Fruit fly (Drosophila melanogaster): Measurements from ENCODE around the gene Polr2L.
A peak's percentile ranks its signal among the peaks of the same experiment; 100 is the strongest.

Gene Polr2L

DNA sequence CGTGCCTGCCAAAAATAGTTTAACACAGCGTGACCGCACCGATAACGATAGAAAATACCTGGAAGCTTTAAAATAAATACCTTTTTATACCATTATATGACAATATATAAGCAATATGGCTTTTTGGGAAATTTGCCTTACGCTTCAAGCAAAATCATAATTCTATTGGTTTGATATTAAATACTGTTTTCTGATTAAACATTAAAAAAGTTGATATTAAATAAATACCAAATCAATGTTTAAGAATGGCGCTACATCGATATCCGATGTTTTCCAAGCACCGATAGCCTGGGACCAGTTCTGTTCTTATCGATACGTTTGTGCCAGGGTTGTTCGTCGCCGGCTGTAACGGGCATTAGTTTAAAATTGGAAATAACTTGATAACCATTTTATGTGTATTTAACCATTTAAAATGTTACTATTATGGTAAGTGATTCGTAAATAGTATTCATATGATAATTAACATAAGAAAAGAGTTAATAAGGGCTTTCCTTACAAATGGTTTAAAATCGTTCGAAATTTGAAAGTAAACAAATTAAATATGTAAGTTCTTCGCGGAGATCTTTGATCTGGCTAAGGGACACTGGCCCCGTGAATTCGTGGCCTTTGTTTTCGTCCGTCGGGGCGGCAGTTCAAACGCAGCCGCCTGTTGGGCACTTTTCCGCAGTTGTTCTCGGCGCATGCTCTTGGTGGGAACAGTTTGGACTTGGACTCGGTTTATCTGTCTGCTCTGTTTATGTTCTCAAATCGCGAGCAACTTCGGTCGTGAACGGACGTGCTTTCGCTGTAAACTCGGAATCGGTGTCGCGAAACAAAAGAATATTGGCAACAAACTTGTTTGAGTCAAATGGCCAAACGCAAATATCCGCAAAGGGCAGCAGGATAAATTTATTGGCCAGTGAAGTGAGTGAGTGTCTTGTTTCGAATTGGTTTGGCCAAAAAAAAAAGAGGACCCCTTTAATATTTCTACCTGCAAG lies 2.3 kb downstream of the Polr2L start, which contains the start of the genes CG13630 and tok (continued):
- TF ChIP-seq CG32532 (GFP tag; IDR thresholded peaks at IDR 0.05), result no peak
- TF ChIP-seq cwo (GFP tag; optimal IDR thresholded peaks at IDR 0.05), result no peak
- TF ChIP-seq zen2 (GFP tag; IDR thresholded peaks at IDR 0.05; ENCODE audit: partially characterized antibody), result peak; percentile 41; the same call in 1 of the 3 replicates
- TF ChIP-seq CG7963 (GFP tag; IDR thresholded peaks at IDR 0.05; ENCODE audit: partially characterized antibody), result peak; percentile 76
- TF ChIP-seq inv (GFP tag; IDR thresholded peaks at IDR 0.05; ENCODE audit: partially characterized antibody), result peak; percentile 69
- TF ChIP-seq shn (GFP tag; optimal IDR thresholded peaks at IDR 0.05), result no peak
- no peak for TF ChIP-seq CG9876 (GFP tag; optimal IDR thresholded peaks at IDR 0.05)
- peak; percentile 77 for TF ChIP-seq Dll (GFP tag; IDR thresholded peaks at IDR 0.05; ENCODE audit: partially characterized antibody)
- no peak for TF ChIP-seq NfI (GFP tag; optimal IDR thresholded peaks at IDR 0.05)
- TF ChIP-seq sens (GFP tag), result peak; percentile 66
- TF ChIP-seq Sry-β (GFP tag; optimal IDR thresholded peaks at IDR 0.05), result no peak
- peak; percentile 80 for TF ChIP-seq bbx (GFP tag; IDR thresholded peaks at IDR 0.05; ENCODE audit: partially characterized antibody)
- peak; percentile 54 for TF ChIP-seq trem (tag; optimal IDR thresholded peaks at IDR 0.05)
- TF ChIP-seq Asciz (GFP tag; optimal IDR thresholded peaks at IDR 0.05), result no peak
- TF ChIP-seq Gsc (GFP tag; IDR thresholded peaks at IDR 0.05), result no peak
- no peak for TF ChIP-seq Oaz (GFP tag; IDR thresholded peaks at IDR 0.05)
- TF ChIP-seq CG12071 (GFP tag; optimal IDR thresholded peaks at IDR 0.05), result no peak
- no peak for TF ChIP-seq CG9437 (GFP tag; optimal IDR thresholded peaks at IDR 0.05)
- TF ChIP-seq CG13287 (GFP tag; IDR thresholded peaks at IDR 0.05; ENCODE audit: partially characterized antibody), result peak; percentile 76
- TF ChIP-seq Sry-δ (GFP tag; optimal IDR thresholded peaks at IDR 0.05), result peak; percentile 57
- TF ChIP-seq CG12659 (GFP tag; optimal IDR thresholded peaks at IDR 0.05), result peak; percentile 33
- TF ChIP-seq CG11504 (tag; optimal IDR thresholded peaks at IDR 0.05), result peak; percentile 86
- no peak for TF ChIP-seq nau (GFP tag; optimal IDR thresholded peaks at IDR 0.05)
- no peak for TF ChIP-seq Elba2 (GFP tag; optimal IDR thresholded peaks at IDR 0.05)
- TF ChIP-seq gsb (GFP tag; IDR thresholded peaks at IDR 0.05), result no peak
- no peak for TF ChIP-seq vvl (GFP tag; IDR thresholded peaks at IDR 0.05)
- TF ChIP-seq lab (GFP tag; optimal IDR thresholded peaks at IDR 0.05), result no peak
- peak; percentile 56 for TF ChIP-seq Sin3A (optimal IDR thresholded peaks at IDR 0.05)
- no peak for TF ChIP-seq Hand (GFP tag; optimal IDR thresholded peaks at IDR 0.05)
- no peak for TF ChIP-seq ssp (GFP tag; IDR thresholded peaks at IDR 0.05)
- TF ChIP-seq CG4854 (GFP tag; optimal IDR thresholded peaks at IDR 0.05), result no peak
- TF ChIP-seq pzg (GFP tag; optimal IDR thresholded peaks at IDR 0.05), result peak; percentile 69
- TF ChIP-seq phol (tag; optimal IDR thresholded peaks at IDR 0.05), result peak; percentile 52
- 0 out of 2 replicates have a peak, but pooled peaks have one; percentile 42 for TF ChIP-seq CG42726 (GFP tag; IDR thresholded peaks at IDR 0.05; ENCODE audit: partially characterized antibody)
- TF ChIP-seq Doc2 (GFP tag; IDR thresholded peaks at IDR 0.05), result no peak
- TF ChIP-seq H15 (GFP tag; IDR thresholded peaks at IDR 0.05), result no peak
- no peak for TF ChIP-seq MESR4 (GFP tag; optimal IDR thresholded peaks at IDR 0.05)
- no peak for TF ChIP-seq kni (GFP tag; optimal IDR thresholded peaks at IDR 0.05)
- TF ChIP-seq Rfx (GFP tag; IDR thresholded peaks at IDR 0.05), result peak; percentile 35; the same call in 1 of the 2 replicates
- no peak for TF ChIP-seq CG14014 (GFP tag; IDR thresholded peaks at IDR 0.05)
- TF ChIP-seq gt (GFP tag; IDR thresholded peaks at IDR 0.05), result no peak
- TF ChIP-seq hb (GFP tag; IDR thresholded peaks at IDR 0.05; ENCODE audit: partially characterized antibody), result peak; percentile 72; the same call in 2 of the 3 replicates
- TF ChIP-seq sd (tag; optimal IDR thresholded peaks at IDR 0.05), result peak; percentile 42
- no peak for TF ChIP-seq Sox100B (GFP tag; optimal IDR thresholded peaks at IDR 0.05)
- TF ChIP-seq vnd (GFP tag; IDR thresholded peaks at IDR 0.05; ENCODE audit: partially characterized antibody), result peak; percentile 66
- no peak for TF ChIP-seq MTF-1 (GFP tag; optimal IDR thresholded peaks at IDR 0.05; ENCODE audit: borderline replicate concordance)
- TF ChIP-seq croc (GFP tag; conservative IDR thresholded peaks at IDR 0.05), result no peak

All from whole organism, embryonic.